Worm (Caenorhabditis elegans) whole organism, L1 larva: ENCODE data around the gene ugt-44.

Experiments used
- C04F5.9 ChIP-seq: sonication (generic microtip); optimal IDR thresholded peaks from 2 replicates; lab custom pipeline; 2016; ENCODE audit warnings: missing genetic modification characterization, missing compliant biosample characterization
- C16A3.4 ChIP-seq: fragments of 150-350 bp; optimal IDR thresholded peaks from 2 replicates; lab custom pipeline; 2014; ENCODE audit warnings: missing biosample characterization, missing genetic modification characterization
- C34B4.2 ChIP-seq: sonication (generic microtip); optimal IDR thresholded peaks from 2 replicates; lab custom pipeline; 2017; ENCODE audit warnings: mild to moderate bottlenecking, missing genetic modification characterization, missing compliant biosample characterization
- aha-1 ChIP-seq: fragments of 150-350 bp; optimal IDR thresholded peaks from 2 replicates; lab custom pipeline; 2014; ENCODE audit warnings: missing biosample characterization, missing genetic modification characterization
- ama-1 ChIP-seq: fragments of 150-350 bp; optimal IDR thresholded peaks from 2 replicates; lab custom pipeline; 2014
- ceh-63 ChIP-seq: fragments of 200-800 bp; sonication (Bioruptor generic); optimal IDR thresholded peaks from 2 replicates; lab custom pipeline; 2018; ENCODE audit warnings: mild to moderate bottlenecking, missing genetic modification characterization, missing compliant biosample characterization
- ceh-8 ChIP-seq: fragments of 200-800 bp; sonication (Bioruptor generic); optimal IDR thresholded peaks from 2 replicates; lab custom pipeline; 2018; ENCODE audit warnings: mild to moderate bottlenecking, missing genetic modification characterization, moderate library complexity, missing compliant biosample characterization
- ceh-82 ChIP-seq, 3 experiments: fragments of 150-350 bp in 1 of 3; sonication (generic microtip) in 2 of 3; optimal IDR thresholded peaks; 2 replicates each; lab custom pipeline; 2014 to 2017; ENCODE audit warnings: missing biosample characterization in 3 of 3, missing genetic modification characterization in 3 of 3
- ceh-90 ChIP-seq: sonication (generic microtip); optimal IDR thresholded peaks from 2 replicates; lab custom pipeline; 2016; ENCODE audit warnings: missing genetic modification characterization, missing compliant biosample characterization
- dsc-1 ChIP-seq: sonication (generic microtip); optimal IDR thresholded peaks from 2 replicates; lab custom pipeline; 2016; ENCODE audit warnings: mild to moderate bottlenecking, missing genetic modification characterization, missing compliant biosample characterization
- efl-1 ChIP-seq, 4 experiments: fragments of 150-350 bp; optimal IDR thresholded peaks in 3 of 4; peaks in 1 of 4; 1 replicate in 1 of 4; 2 replicates in 3 of 4; lab custom pipeline; 2014; ENCODE audit warnings: missing biosample characterization in 2 of 4, missing genetic modification characterization in 2 of 4, missing genetic modification reagents in 2 of 4
- efl-3 ChIP-seq: fragments of 200-800 bp; sonication (Bioruptor generic); optimal IDR thresholded peaks from 2 replicates; lab custom pipeline; 2018; ENCODE audit warnings: mild to moderate bottlenecking, missing genetic modification characterization, missing compliant biosample characterization
- egl-13 ChIP-seq: sonication (generic microtip); optimal IDR thresholded peaks from 2 replicates; lab custom pipeline; 2016; ENCODE audit warnings: missing genotype, missing genetic modification reagents, missing genetic modification characterization, missing compliant biosample characterization
- egl-27 ChIP-seq, 2 experiments: fragments of 150-350 bp in 1 of 2; sonication (generic microtip); optimal IDR thresholded peaks; 3 replicates each; lab custom pipeline; 2017 to 2018; ENCODE audit warnings: missing biosample characterization in 2 of 2, missing genetic modification characterization in 2 of 2, missing genetic modification reagents in 2 of 2
- elt-2 ChIP-seq: sonication (generic microtip); optimal IDR thresholded peaks from 2 replicates; lab custom pipeline; 2016; ENCODE audit warnings: missing genetic modification characterization, mild to moderate bottlenecking, inconsistent platforms, missing compliant biosample characterization, missing genetic modification reagents
- elt-3 ChIP-seq, 6 experiments: fragments of 150-350 bp in 1 of 6; sonication (generic microtip); optimal IDR thresholded peaks; 2 replicates each; lab custom pipeline; 2017 to 2018; ENCODE audit warnings: missing biosample characterization in 6 of 6, missing genetic modification characterization in 6 of 6, inconsistent platforms in 1 of 6
- ets-5 ChIP-seq: fragments of 200-800 bp; sonication (Bioruptor generic); IDR thresholded peaks from 2 replicates; pipeline ENCODE4 v1.3.6; 2022; ENCODE audit warnings: missing genetic modification characterization, missing compliant biosample characterization
- fkh-10 ChIP-seq: sonication (generic microtip); optimal IDR thresholded peaks from 2 replicates; lab custom pipeline; 2017; ENCODE audit warnings: missing biosample characterization, missing genetic modification reagents, missing genetic modification characterization
- fkh-8 ChIP-seq: sonication (generic microtip); optimal IDR thresholded peaks from 2 replicates; lab custom pipeline; 2016; ENCODE audit warnings: mild to moderate bottlenecking, missing genetic modification characterization, missing compliant biosample characterization
- hlh-4 ChIP-seq: sonication (generic microtip); optimal IDR thresholded peaks from 2 replicates; lab custom pipeline; 2016; ENCODE audit warnings: mild to moderate bottlenecking, missing genetic modification characterization, missing compliant biosample characterization
- hpl-2 ChIP-seq: fragments of 150-350 bp; optimal IDR thresholded peaks from 2 replicates; lab custom pipeline; 2014; ENCODE audit warnings: missing biosample characterization, missing genetic modification reagents, missing genetic modification characterization
- irx-1 ChIP-seq: sonication (generic microtip); optimal IDR thresholded peaks from 2 replicates; lab custom pipeline; 2016; ENCODE audit warnings: missing genetic modification characterization, missing compliant biosample characterization
- isw-1 ChIP-seq: fragments of 200-800 bp; sonication (Bioruptor generic); IDR thresholded peaks from 2 replicates; pipeline ENCODE4 v1.3.6; 2022; ENCODE audit warnings: missing genetic modification characterization, missing compliant biosample characterization
- jun-1 ChIP-seq: fragments of 150-350 bp; optimal IDR thresholded peaks from 2 replicates; lab custom pipeline; 2014; ENCODE audit warnings: missing biosample characterization, missing genetic modification reagents, missing genetic modification characterization
- lin-14 ChIP-seq: fragments of 200-800 bp; sonication (Bioruptor generic); optimal IDR thresholded peaks from 2 replicates; lab custom pipeline; 2018; ENCODE audit warnings: mild to moderate bottlenecking, missing genetic modification characterization, moderate library complexity, missing compliant biosample characterization
- lin-15B ChIP-seq: fragments of 150-350 bp; sonication (generic microtip); optimal IDR thresholded peaks from 3 replicates; lab custom pipeline; 2014; ENCODE audit warnings: missing biosample characterization, missing genetic modification characterization
- lin-35 ChIP-seq, 2 experiments: fragments of 150-350 bp; optimal IDR thresholded peaks; 2 replicates each; lab custom pipeline; 2014; ENCODE audit warnings: missing biosample characterization in 2 of 2, missing genetic modification characterization in 2 of 2, missing genetic modification reagents in 2 of 2
- lsy-2 ChIP-seq, 2 experiments: fragments of 150-350 bp; optimal IDR thresholded peaks; 2 replicates each; lab custom pipeline; 2014; ENCODE audit warnings: missing biosample characterization in 2 of 2, missing genetic modification characterization in 2 of 2
- mdl-1 ChIP-seq, 2 experiments: fragments of 150-350 bp; optimal IDR thresholded peaks; 2 replicates each; lab custom pipeline; 2014 to 2017; ENCODE audit warnings: missing biosample characterization in 2 of 2, missing genetic modification characterization in 2 of 2, inconsistent platforms in 1 of 2
- mef-2 ChIP-seq: fragments of 150-350 bp; optimal IDR thresholded peaks from 2 replicates; lab custom pipeline; 2014; ENCODE audit warnings: missing biosample characterization, missing genetic modification characterization
- mep-1 ChIP-seq: fragments of 150-350 bp; optimal IDR thresholded peaks from 2 replicates; lab custom pipeline; 2014; ENCODE audit warnings: missing biosample characterization, missing genetic modification characterization
- nhr-11 ChIP-seq: fragments of 150-350 bp; optimal IDR thresholded peaks from 2 replicates; lab custom pipeline; 2014; ENCODE audit warnings: missing biosample characterization, missing genetic modification characterization
- nhr-20 ChIP-seq: sonication (generic microtip); optimal IDR thresholded peaks from 2 replicates; lab custom pipeline; 2016; ENCODE audit warnings: mild to moderate bottlenecking, missing genetic modification characterization, missing compliant biosample characterization
- nhr-47 ChIP-seq: sonication (generic microtip); optimal IDR thresholded peaks from 2 replicates; lab custom pipeline; 2016; ENCODE audit warnings: mild to moderate bottlenecking, missing genetic modification characterization, moderate library complexity, missing compliant biosample characterization
- nhr-84 ChIP-seq: sonication (generic microtip); optimal IDR thresholded peaks from 2 replicates; lab custom pipeline; 2017; ENCODE audit warnings: missing biosample characterization, missing genetic modification characterization
- nhr-85 ChIP-seq: sonication (generic microtip); peaks from one replicate; lab custom pipeline; 2016; ENCODE audit warnings: missing genetic modification characterization, inconsistent platforms, missing compliant biosample characterization
- nhr-90 ChIP-seq: sonication (generic microtip); optimal IDR thresholded peaks from 2 replicates; lab custom pipeline; 2016; ENCODE audit warnings: mild to moderate bottlenecking, missing genetic modification characterization, missing compliant biosample characterization; ENCODE audit not compliant: poor library complexity
- pax-3 ChIP-seq: fragments of 200-800 bp; sonication (Bioruptor generic); optimal IDR thresholded peaks from 2 replicates; lab custom pipeline; 2018; ENCODE audit warnings: mild to moderate bottlenecking, missing genetic modification characterization, moderate library complexity, missing compliant biosample characterization
- rnt-1 ChIP-seq: sonication (generic microtip); optimal IDR thresholded peaks from 2 replicates; lab custom pipeline; 2016; ENCODE audit warnings: mild to moderate bottlenecking, missing genetic modification characterization, moderate library complexity, missing compliant biosample characterization
- snpc-4 ChIP-seq: fragments of 150-350 bp; optimal IDR thresholded peaks from 2 replicates; lab custom pipeline; 2014; ENCODE audit warnings: missing biosample characterization, missing genetic modification characterization
- snu-23 ChIP-seq: sonication (generic microtip); optimal IDR thresholded peaks from 2 replicates; lab custom pipeline; 2016; ENCODE audit warnings: missing genetic modification characterization, missing compliant biosample characterization
- sox-4 ChIP-seq: sonication (generic microtip); optimal IDR thresholded peaks from 2 replicates; lab custom pipeline; 2016; ENCODE audit warnings: missing genetic modification characterization, missing compliant biosample characterization
- sptf-1 ChIP-seq: fragments of 150-350 bp; optimal IDR thresholded peaks from 2 replicates; lab custom pipeline; 2014; ENCODE audit warnings: missing biosample characterization, missing genetic modification characterization
- swsn-7 ChIP-seq: sonication (generic microtip); optimal IDR thresholded peaks from 2 replicates; lab custom pipeline; 2016; ENCODE audit warnings: missing genetic modification characterization, missing compliant biosample characterization
- tlp-1 ChIP-seq: fragments of 150-350 bp; optimal IDR thresholded peaks from 2 replicates; lab custom pipeline; 2014; ENCODE audit warnings: missing biosample characterization, missing genetic modification characterization
- unc-130 ChIP-seq: fragments of 150-350 bp; optimal IDR thresholded peaks from 2 replicates; lab custom pipeline; 2017; ENCODE audit warnings: missing biosample characterization, missing genetic modification characterization, inconsistent platforms
- unc-30 ChIP-seq: sonication (generic microtip); optimal IDR thresholded peaks from 2 replicates; lab custom pipeline; 2017; ENCODE audit warnings: missing biosample characterization, missing genetic modification characterization
- unc-62 ChIP-seq: fragments of 150-350 bp; optimal IDR thresholded peaks from 2 replicates; lab custom pipeline; 2014; ENCODE audit warnings: missing biosample characterization, missing genetic modification reagents, missing genetic modification characterization
- unc-98 ChIP-seq: fragments of 200-800 bp; sonication (Bioruptor generic); IDR thresholded peaks from 2 replicates; pipeline ENCODE4 v1.3.6; 2022; ENCODE audit warnings: missing genetic modification characterization, missing compliant biosample characterization
- vab-15 ChIP-seq: sonication (generic microtip); optimal IDR thresholded peaks from 2 replicates; lab custom pipeline; 2017; ENCODE audit warnings: missing genotype, mild to moderate bottlenecking, missing genetic modification characterization, missing compliant biosample characterization
- ztf-11 ChIP-seq, 2 experiments: sonication (generic microtip); optimal IDR thresholded peaks; 2 replicates each; lab custom pipeline; 2016 to 2017; ENCODE audit warnings: missing genetic modification characterization in 2 of 2, missing biosample characterization in 1 of 2, missing compliant biosample characterization in 1 of 2

The ugt-44 gene

ce11 chrIV:10503750-10504232 lies 34.2 kb downstream of the ugt-44 start (continued):
- TF ChIP-seq pax-3 (tag; lab: Kevin White, UChicago) (peak; percentile 41), swsn-7 (tag; lab: Kevin White, UChicago) (peak; percentile 69), efl-1 (optimal IDR thresholded peaks at IDR 0.05; lab: Kevin White, UChicago) (peak; percentile 41 to 44), efl-1 (GFP tag; optimal IDR thresholded peaks at IDR 0.05 in 1 of 2; lab: Kevin White, UChicago) (peak; percentile 12 to 23), lin-15B (tag; lab: Kevin White, UChicago) (no peak), hpl-2 (GFP tag; lab: Kevin White, UChicago) (no peak), snpc-4 (tag; lab: Kevin White, UChicago) (no peak), mef-2 (peak; percentile 60), tlp-1 (tag; lab: Kevin White, UChicago) (no peak), nhr-84 (tag; lab: Kevin White, UChicago) (no peak), jun-1 (tag; lab: Kevin White, UChicago) (peak; percentile 62), unc-62 (GFP tag; lab: Kevin White, UChicago) (no peak), egl-13 (tag; lab: Kevin White, UChicago) (peak; percentile 71), ceh-63 (no peak), dsc-1 (peak; percentile 85), lin-14 (GFP tag; lab: Kevin White, UChicago) (peak; percentile 94), mep-1 (peak; percentile 70), isw-1 (GFP tag; lab: Robert Waterston, UW) (peak; percentile 43)

- TF ChIP-seq C04F5.9 (tag; lab: Kevin White, UChicago) (no peak), ceh-90 (no peak), mdl-1 (tag; optimal IDR thresholded peaks at IDR 0.05; lab: Kevin White, UChicago) (no peak), aha-1 (tag; lab: Kevin White, UChicago) (no peak), sptf-1 (tag; lab: Kevin White, UChicago) (no peak), snpc-4 (tag; lab: Kevin White, UChicago) (no peak), vab-15 (tag; lab: Kevin White, UChicago) (no peak), nhr-90 (tag; lab: Kevin White, UChicago) (no peak), fkh-8 (tag; lab: Kevin White, UChicago) (no peak), nhr-20 (tag; lab: Kevin White, UChicago) (no peak), ceh-82 (tag; optimal IDR thresholded peaks at IDR 0.05; lab: Kevin White, UChicago) (peak in 1 of 3 experiments; percentile 23), elt-3 (tag; optimal IDR thresholded peaks at IDR 0.05; lab: Kevin White, UChicago) (no peak), unc-62 (GFP tag; lab: Kevin White, UChicago) (no peak), nhr-85 (tag; lab: Kevin White, UChicago) (no peak), ets-5 (GFP tag; lab: Robert Waterston, UW) (no peak), unc-130 (tag; lab: Kevin White, UChicago) (no peak), sox-4 (no peak), tlp-1 (tag; lab: Kevin White, UChicago) (no peak), lsy-2 (tag; optimal IDR thresholded peaks at IDR 0.05; lab: Kevin White, UChicago) (peak in 1 of 2 experiments; percentile 7), hlh-4 (tag; lab: Kevin White, UChicago) (no peak), nhr-47 (tag; lab: Kevin White, UChicago) (peak; percentile 12), ama-1 (lab: Kevin White, UChicago) (no peak), C34B4.2 (no peak), egl-27 (tag; optimal IDR thresholded peaks at IDR 0.05; lab: Kevin White, UChicago) (no peak), ceh-8 (no peak), C16A3.4 (tag; lab: Kevin White, UChicago) (no peak), snu-23 (peak; percentile 13), unc-98 (GFP tag; lab: Robert Waterston, UW) (no peak), elt-2 (tag; lab: Kevin White, UChicago) (no peak), fkh-10 (GFP tag; lab: Kevin White, UChicago) (peak; percentile 26), lin-15B (tag; lab: Kevin White, UChicago) (no peak), lin-14 (GFP tag; lab: Kevin White, UChicago) (peak; percentile 69), irx-1 (tag; lab: Kevin White, UChicago) (no peak), dsc-1 (no peak), lin-35 (GFP tag; optimal IDR thresholded peaks at IDR 0.05; lab: Kevin White, UChicago) (no peak), rnt-1 (tag; lab: Kevin White, UChicago) (no peak), nhr-11 (tag; lab: Kevin White, UChicago) (no peak), ztf-11 (tag; optimal IDR thresholded peaks at IDR 0.05; lab: Kevin White, UChicago) (peak in 1 of 2 experiments; percentile 26), efl-3 (GFP tag; lab: Kevin White, UChicago) (no peak), unc-30 (tag; lab: Kevin White, UChicago) (no peak), swsn-7 (tag; lab: Kevin White, UChicago) (peak; percentile 6)
These were observed 35.5 kb downstream of the ugt-44 start for ce11 chrIV:10505016-10505415.
